Worm (Caenorhabditis elegans): ENCODE measurements around the gene rdy-2.

DNA sequence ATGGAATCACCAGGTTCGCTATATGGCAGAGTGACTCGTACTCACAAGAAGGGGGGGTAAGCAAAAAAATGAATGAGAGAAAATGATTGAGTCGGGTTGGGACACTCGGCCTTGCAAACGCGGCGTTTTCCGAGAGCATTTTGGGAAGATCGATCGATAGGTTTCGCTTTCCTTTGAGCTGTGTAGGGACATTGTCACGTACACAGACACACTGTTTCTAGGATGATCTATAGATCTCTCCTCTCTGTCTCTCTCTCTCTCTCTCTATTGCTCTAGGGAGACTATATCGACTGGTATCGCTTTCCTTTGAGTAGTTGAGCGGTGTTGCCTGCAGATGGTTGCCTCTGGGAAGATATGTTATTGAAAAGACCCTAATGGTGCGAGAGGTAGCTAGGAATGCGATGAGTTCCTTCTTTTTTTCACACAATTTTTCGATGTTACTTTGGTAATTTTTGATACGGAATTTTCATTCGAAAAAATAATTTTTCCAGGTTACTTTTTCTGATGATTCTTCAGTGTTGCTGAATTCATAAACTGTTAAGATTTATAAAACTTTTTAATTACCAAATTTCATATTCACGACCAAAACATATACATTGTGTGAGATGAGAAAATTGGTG, 49.1 kb upstream of the rdy-2 start, which contains the start of gene H37A05.4:
- TF ChIP-seq him-1 (tag; optimal IDR thresholded peaks at IDR 0.05) (no peak), dao-5 (tag; optimal IDR thresholded peaks at IDR 0.05) (peak; percentile 7)

All from whole organism, L4/young adult.